Worm (Caenorhabditis elegans) whole organism, L4 larva: ENCODE data around the gene mltn-9.
A peak's percentile ranks its signal among the peaks of the same experiment; 100 is the strongest.

Experiments used
- F26F4.8 ChIP-seq: fragments of 200-800 bp; sonication (Bioruptor generic); conservative IDR thresholded peaks from 2 replicates; pipeline ENCODE4 v1.3.6; 2022; ENCODE audit warnings: missing genetic modification characterization, missing compliant biosample characterization
- aha-1 ChIP-seq: fragments of 150-350 bp; peaks from one replicate; lab custom pipeline; 2014; ENCODE audit warnings: missing biosample characterization, missing genetic modification characterization
- ama-1 ChIP-seq: fragments of 150-350 bp; optimal IDR thresholded peaks from 2 replicates; lab custom pipeline; 2014; ENCODE audit warnings: inconsistent platforms, mixed read lengths
- arid-1 ChIP-seq: fragments of 200-800 bp; sonication (Bioruptor generic); conservative IDR thresholded peaks from 2 replicates; pipeline ENCODE4 v1.3.6; 2022; ENCODE audit warnings: missing genetic modification reagents, missing genetic modification characterization, missing compliant biosample characterization
- ceh-20 ChIP-seq: fragments of 200-800 bp; sonication (Bioruptor generic); IDR thresholded peaks from 2 replicates; pipeline ENCODE4 v1.3.6; 2022; ENCODE audit warnings: missing genetic modification reagents, missing genetic modification characterization, missing compliant biosample characterization
- ces-1 ChIP-seq: fragments of 150-350 bp; sonication (generic microtip); optimal IDR thresholded peaks from 4 replicates; lab custom pipeline; 2014; ENCODE audit warnings: missing biosample characterization, missing genetic modification reagents, missing genetic modification characterization
- daf-16 ChIP-seq, 3 experiments: sonication (generic microtip); optimal IDR thresholded peaks; 2 replicates each; lab custom pipeline; 2016 to 2017; ENCODE audit warnings: missing genetic modification characterization in 3 of 3, missing genetic modification reagents in 3 of 3, mild to moderate bottlenecking in 2 of 3, missing compliant biosample characterization in 2 of 3, missing biosample characterization in 1 of 3, moderate library complexity in 1 of 3
- daf-19 ChIP-seq: fragments of 200-800 bp; sonication (Bioruptor generic); conservative IDR thresholded peaks from 2 replicates; pipeline ENCODE4 v1.3.6; 2022; ENCODE audit warnings: missing genetic modification characterization, missing compliant biosample characterization
- dmd-6 ChIP-seq: fragments of 200-800 bp; sonication (Bioruptor generic); IDR thresholded peaks from 2 replicates; pipeline ENCODE4 v1.3.6; 2022; ENCODE audit warnings: missing genetic modification reagents, missing genetic modification characterization, missing compliant biosample characterization
- dmd-8 ChIP-seq: fragments of 200-800 bp; sonication (Bioruptor generic); IDR thresholded peaks from 2 replicates; pipeline ENCODE4 v1.3.6; 2022; ENCODE audit warnings: missing genetic modification characterization, missing compliant biosample characterization
- egl-43 ChIP-seq: fragments of 200-800 bp; sonication (Bioruptor generic); IDR thresholded peaks from 2 replicates; pipeline ENCODE4 v1.3.6; 2022; ENCODE audit warnings: missing genetic modification reagents, missing genetic modification characterization, missing compliant biosample characterization
- fkh-10 ChIP-seq: fragments of 150-350 bp; optimal IDR thresholded peaks from 2 replicates; lab custom pipeline; 2014; ENCODE audit warnings: missing biosample characterization, missing genetic modification reagents, missing genetic modification characterization
- hif-1 ChIP-seq, 2 experiments: sonication (generic microtip); optimal IDR thresholded peaks; 2 replicates each; lab custom pipeline; 2016 to 2017; ENCODE audit warnings: missing compliant biosample characterization in 2 of 2, missing genetic modification characterization in 2 of 2, missing genetic modification reagents in 2 of 2, missing genotype in 2 of 2, mild to moderate bottlenecking in 1 of 2
- hlh-11 ChIP-seq: fragments of 200-800 bp; sonication (Bioruptor generic); optimal IDR thresholded peaks from 2 replicates; lab custom pipeline; 2018; ENCODE audit warnings: mild to moderate bottlenecking, missing genetic modification characterization, missing compliant biosample characterization
- hlh-30 ChIP-seq: sonication (generic microtip); optimal IDR thresholded peaks from 2 replicates; lab custom pipeline; 2017; ENCODE audit warnings: antibody characterized with exemption, mild to moderate bottlenecking, missing genetic modification characterization, missing compliant biosample characterization; ENCODE audit not compliant: insufficient read depth
- hmg-1.1 ChIP-seq: fragments of 200-800 bp; sonication (Bioruptor generic); IDR thresholded peaks from 2 replicates; pipeline ENCODE4 v1.3.6; 2022; ENCODE audit warnings: missing genetic modification reagents, missing genetic modification characterization, missing compliant biosample characterization
- jun-1 ChIP-seq: fragments of 150-350 bp; optimal IDR thresholded peaks from 2 replicates; lab custom pipeline; 2014; ENCODE audit warnings: missing biosample characterization, missing genetic modification reagents, missing genetic modification characterization
- lim-7 ChIP-seq: fragments of 200-800 bp; sonication (Bioruptor generic); IDR thresholded peaks from 2 replicates; pipeline ENCODE4 v1.3.6; 2022; ENCODE audit warnings: missing genetic modification characterization, missing compliant biosample characterization
- lin-38 ChIP-seq: fragments of 200-800 bp; sonication (Bioruptor generic); IDR thresholded peaks from 2 replicates; pipeline ENCODE4 v1.3.6; 2022; ENCODE audit warnings: missing genetic modification reagents, missing genetic modification characterization, missing compliant biosample characterization
- lsy-2 ChIP-seq, 2 experiments: fragments of 150-350 bp in 1 of 2; sonication (generic microtip) in 1 of 2; optimal IDR thresholded peaks; 2 replicates each; lab custom pipeline; 2014 to 2017; ENCODE audit warnings: missing biosample characterization in 2 of 2, missing genetic modification characterization in 2 of 2
- mdl-1 ChIP-seq, 2 experiments: fragments of 150-350 bp in 1 of 2; sonication (generic microtip) in 1 of 2; optimal IDR thresholded peaks; 2 replicates each; lab custom pipeline; 2014 to 2017; ENCODE audit warnings: missing biosample characterization in 2 of 2, missing genetic modification characterization in 2 of 2
- mep-1 ChIP-seq: fragments of 150-350 bp; sonication (generic microtip); optimal IDR thresholded peaks from 3 replicates; lab custom pipeline; 2014; ENCODE audit warnings: missing biosample characterization, missing genetic modification characterization
- mes-2 ChIP-seq: sonication (generic microtip); optimal IDR thresholded peaks from 2 replicates; lab custom pipeline; 2016; ENCODE audit warnings: missing genotype, mild to moderate bottlenecking, missing genetic modification characterization, missing compliant biosample characterization; ENCODE audit not compliant: poor library complexity, severe bottlenecking
- mxl-2 ChIP-seq: fragments of 200-800 bp; sonication (Bioruptor generic); conservative IDR thresholded peaks from 2 replicates; pipeline ENCODE4 v1.3.6; 2022; ENCODE audit warnings: missing genetic modification reagents, missing genetic modification characterization, missing compliant biosample characterization
- mxl-3 ChIP-seq: fragments of 200-800 bp; sonication (Bioruptor generic); optimal IDR thresholded peaks from 2 replicates; lab custom pipeline; 2018; ENCODE audit warnings: mild to moderate bottlenecking, missing genetic modification characterization, missing compliant biosample characterization
- nhr-102 ChIP-seq: sonication (generic microtip); optimal IDR thresholded peaks from 2 replicates; lab custom pipeline; 2016; ENCODE audit warnings: mild to moderate bottlenecking, missing genetic modification characterization, moderate library complexity, missing compliant biosample characterization
- nhr-11 ChIP-seq: fragments of 150-350 bp; optimal IDR thresholded peaks from 2 replicates; lab custom pipeline; 2014; ENCODE audit warnings: missing biosample characterization, missing genetic modification characterization
- nhr-111 ChIP-seq: fragments of 200-800 bp; sonication (Bioruptor generic); optimal IDR thresholded peaks from 2 replicates; lab custom pipeline; 2018; ENCODE audit warnings: mild to moderate bottlenecking, missing genetic modification characterization, missing compliant biosample characterization
- nhr-25 ChIP-seq: sonication (generic microtip); optimal IDR thresholded peaks from 2 replicates; lab custom pipeline; 2017; ENCODE audit warnings: missing genetic modification characterization, mild to moderate bottlenecking, missing compliant biosample characterization, antibody characterized with exemption, moderate library complexity, borderline replicate concordance; ENCODE audit not compliant: insufficient read depth
- nhr-28 ChIP-seq: fragments of 150-350 bp; optimal IDR thresholded peaks from 2 replicates; lab custom pipeline; 2014; ENCODE audit warnings: missing biosample characterization, missing genetic modification characterization
- nhr-42 ChIP-seq: fragments of 200-800 bp; sonication (Bioruptor generic); IDR thresholded peaks from 2 replicates; pipeline ENCODE4 v1.3.6; 2022; ENCODE audit warnings: missing genetic modification characterization, missing compliant biosample characterization
- nhr-6 ChIP-seq: fragments of 150-350 bp; optimal IDR thresholded peaks from 2 replicates; lab custom pipeline; 2014; ENCODE audit warnings: missing biosample characterization, missing genetic modification characterization
- nhr-77 ChIP-seq: fragments of 150-350 bp; optimal IDR thresholded peaks from 2 replicates; lab custom pipeline; 2014; ENCODE audit warnings: missing biosample characterization, missing genetic modification characterization
- pqm-1 ChIP-seq: sonication (generic microtip); optimal IDR thresholded peaks from 2 replicates; lab custom pipeline; 2017; ENCODE audit warnings: missing biosample characterization, missing genetic modification characterization
- rbr-2 ChIP-seq: sonication (generic microtip); optimal IDR thresholded peaks from 2 replicates; lab custom pipeline; 2016; ENCODE audit warnings: missing genotype, missing genetic modification characterization, missing compliant biosample characterization
- saeg-2 ChIP-seq: fragments of 200-800 bp; sonication (Bioruptor generic); IDR thresholded peaks from 2 replicates; pipeline ENCODE4 v1.3.6; 2022; ENCODE audit warnings: missing genetic modification reagents, missing genetic modification characterization, missing compliant biosample characterization
- skn-1 ChIP-seq: fragments of 150-350 bp; optimal IDR thresholded peaks from 2 replicates; lab custom pipeline; 2014; ENCODE audit warnings: missing biosample characterization, missing genetic modification characterization
- snpc-1.2 ChIP-seq: fragments of 200-800 bp; sonication (Bioruptor generic); IDR thresholded peaks from 2 replicates; pipeline ENCODE4 v1.3.6; 2022; ENCODE audit warnings: missing genetic modification reagents, missing genetic modification characterization, missing compliant biosample characterization
- snpc-4 ChIP-seq: fragments of 150-350 bp; optimal IDR thresholded peaks from 2 replicates; lab custom pipeline; 2014; ENCODE audit warnings: missing biosample characterization, missing genetic modification characterization
- tag-97 ChIP-seq: fragments of 200-800 bp; sonication (Bioruptor generic); IDR thresholded peaks from 2 replicates; pipeline ENCODE4 v1.3.6; 2022; ENCODE audit warnings: missing genetic modification characterization, missing compliant biosample characterization
- tra-1 ChIP-seq: fragments of 200-800 bp; sonication (Bioruptor generic); IDR thresholded peaks from 2 replicates; pipeline ENCODE4 v1.3.6; 2022; ENCODE audit warnings: missing genetic modification reagents, missing genetic modification characterization, missing compliant biosample characterization
- unc-62 ChIP-seq, 3 experiments: fragments of 150-350 bp in 1 of 3; sonication (generic microtip); optimal IDR thresholded peaks in 2 of 3; peaks in 1 of 3; 1 replicate in 1 of 3; 2 replicates in 2 of 3; lab custom pipeline; 2014 to 2017; ENCODE audit warnings: missing biosample characterization in 3 of 3, missing genetic modification characterization in 3 of 3, missing genetic modification reagents in 3 of 3, missing genotype in 1 of 3
- vab-7 ChIP-seq: fragments of 200-800 bp; sonication (Bioruptor generic); IDR thresholded peaks from 2 replicates; pipeline ENCODE4 v1.3.6; 2022; ENCODE audit warnings: missing genetic modification reagents, missing genetic modification characterization, missing compliant biosample characterization
- zfp-2 ChIP-seq: sonication (generic microtip); optimal IDR thresholded peaks from 2 replicates; lab custom pipeline; 2016; ENCODE audit warnings: mild to moderate bottlenecking, missing genetic modification characterization, missing compliant biosample characterization
- zfp-3 ChIP-seq: fragments of 200-800 bp; sonication (Bioruptor generic); conservative IDR thresholded peaks from 2 replicates; pipeline ENCODE4 v1.3.6; 2022; ENCODE audit warnings: missing genetic modification reagents, missing genetic modification characterization, missing compliant biosample characterization

Gene mltn-9

ce11 chrII:14641387-14641786 lies 25.6 kb downstream of the mltn-9 start:
- TF ChIP-seq lim-7 (GFP tag; lab: Robert Waterston, UW) (0 out of 2 replicates have a peak, but pooled peaks have one; percentile 26), snpc-4 (tag; lab: Kevin White, UChicago) (peak; percentile 18), lin-38 (GFP tag; lab: Robert Waterston, UW) (peak; percentile 32; the same call in 1 of the 2 replicates)

DNA sequence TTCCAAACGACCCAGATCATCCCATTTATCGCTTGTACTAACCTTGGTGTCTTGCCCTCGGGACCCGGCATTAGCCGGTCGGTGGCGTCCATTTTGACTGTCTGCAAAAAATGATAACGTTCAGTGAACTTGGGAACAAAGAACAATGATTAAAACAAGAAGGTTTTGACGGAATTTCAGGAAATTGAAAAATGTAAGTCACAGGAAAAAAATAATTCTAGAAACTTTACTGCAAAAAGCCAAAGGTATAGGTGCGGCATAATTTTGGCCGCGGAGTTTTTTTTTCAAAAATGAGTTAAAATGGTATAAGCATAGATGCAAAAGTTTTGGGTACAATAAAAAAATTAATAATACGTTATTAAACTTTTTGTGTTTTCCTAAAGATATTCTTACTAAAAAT lies 28.1 kb downstream of the mltn-9 start, which contains the start of gene atgp-2:
Gene atgp-2, minus strand, starts transcription at position 101 of the 400 bp plus-strand sequence.
- no peak for TF ChIP-seq egl-43 (GFP tag; lab: Robert Waterston, UW)
- TF ChIP-seq nhr-77 (tag; lab: Kevin White, UChicago): no peak
- no peak for TF ChIP-seq jun-1 (tag; lab: Kevin White, UChicago)
- TF ChIP-seq pqm-1 (tag; lab: Kevin White, UChicago): no peak
- no peak for TF ChIP-seq mdl-1 (tag; optimal IDR thresholded peaks at IDR 0.05; lab: Kevin White, UChicago)
- TF ChIP-seq nhr-111 (GFP tag; lab: Kevin White, UChicago): no peak
- no peak for TF ChIP-seq mep-1 (tag; lab: Kevin White, UChicago)
- no peak for TF ChIP-seq zfp-2 (tag; lab: Kevin White, UChicago)
- no peak for TF ChIP-seq saeg-2 (GFP tag; lab: Robert Waterston, UW)
- no peak for TF ChIP-seq fkh-10 (GFP tag; lab: Kevin White, UChicago)
- TF ChIP-seq tra-1: no peak
- no peak for TF ChIP-seq vab-7
- TF ChIP-seq F26F4.8: no peak
- no peak for TF ChIP-seq lin-38 (GFP tag; lab: Robert Waterston, UW)
- TF ChIP-seq snpc-1.2 (GFP tag; lab: Robert Waterston, UW): no peak
- TF ChIP-seq dmd-6 (GFP tag; lab: Robert Waterston, UW): no peak
- TF ChIP-seq zfp-3: no peak
- no peak for TF ChIP-seq daf-19 (GFP tag; lab: Robert Waterston, UW)
- TF ChIP-seq skn-1 (tag; lab: Kevin White, UChicago): no peak
- TF ChIP-seq dmd-8 (GFP tag; lab: Robert Waterston, UW): no peak

- TF ChIP-seq nhr-25 (no peak), nhr-42 (no peak), mxl-2 (GFP tag; lab: Robert Waterston, UW) (no peak), hif-1 (tag; optimal IDR thresholded peaks at IDR 0.05; lab: Kevin White, UChicago) (no peak), F26F4.8 (no peak), ces-1 (no peak)
Measured at ce11 chrII:14644465-14644864, 28.6 kb downstream of the mltn-9 start.

- TF ChIP-seq arid-1 (GFP tag; lab: Robert Waterston, UW) (no peak), nhr-28 (tag; lab: Kevin White, UChicago) (peak; percentile 8), aha-1 (tag; lab: Kevin White, UChicago) (peak; percentile 1), lsy-2 (tag; optimal IDR thresholded peaks at IDR 0.05; lab: Kevin White, UChicago) (peak in 1 of 2 experiments; percentile 52), unc-62 (GFP tag; optimal IDR thresholded peaks at IDR 0.05 in 1 of 2; lab: Kevin White, UChicago) (peak in 1 of 2 experiments; percentile 75), unc-62 (tag; optimal IDR thresholded peaks at IDR 0.05; lab: Kevin White, UChicago) (no peak), nhr-102 (tag; lab: Kevin White, UChicago) (no peak), mep-1 (tag; lab: Kevin White, UChicago) (peak; percentile 24), nhr-11 (tag; lab: Kevin White, UChicago) (peak; percentile 59), mxl-3 (GFP tag; lab: Kevin White, UChicago) (peak; percentile 36), hmg-1.1 (GFP tag; lab: Robert Waterston, UW) (peak; percentile 73), rbr-2 (tag; lab: Kevin White, UChicago) (peak; percentile 50), ama-1 (lab: Kevin White, UChicago) (no peak), tag-97 (GFP tag; lab: Robert Waterston, UW) (no peak), tra-1 (0 out of 2 replicates have a peak, but pooled peaks have one; percentile 25), nhr-6 (tag; lab: Kevin White, UChicago) (no peak), mdl-1 (tag; optimal IDR thresholded peaks at IDR 0.05; lab: Kevin White, UChicago) (peak in 1 of 2 experiments; percentile 54), ceh-20 (GFP tag; lab: Robert Waterston, UW) (peak; percentile 78), daf-16 (GFP tag; optimal IDR thresholded peaks at IDR 0.05; lab: Kevin White, UChicago) (peak in 1 of 2 experiments; percentile 91), daf-16 (tag; optimal IDR thresholded peaks at IDR 0.05; lab: Kevin White, UChicago) (no peak), hlh-30 (tag; lab: Kevin White, UChicago) (peak; percentile 8), hlh-11 (peak; percentile 69), mes-2 (tag; lab: Kevin White, UChicago) (peak; percentile 43)
Measured at ce11 chrII:14645290-14645689, 29.5 kb downstream of the mltn-9 start.
